Worm (Caenorhabditis elegans): ENCODE results near the gene ZK218.7.

- no peak for TF ChIP-seq sdz-12 (GFP tag; optimal IDR thresholded peaks at IDR 0.05)
- TF ChIP-seq pqm-1 (tag; optimal IDR thresholded peaks at IDR 0.05) = no peak
- no peak for TF ChIP-seq egl-27 (tag; optimal IDR thresholded peaks at IDR 0.05)
- no peak for TF ChIP-seq unc-62 (GFP tag; optimal IDR thresholded peaks at IDR 0.05 in 1 of 2)
- no peak for TF ChIP-seq unc-62 (tag; optimal IDR thresholded peaks at IDR 0.05)
- TF ChIP-seq nhr-28 (tag; optimal IDR thresholded peaks at IDR 0.05) = no peak
- no peak for TF ChIP-seq duxl-1 (tag; optimal IDR thresholded peaks at IDR 0.05; ENCODE audit: poor library complexity)
- no peak for TF ChIP-seq aly-2 (tag; optimal IDR thresholded peaks at IDR 0.05)
- no peak for TF ChIP-seq rbr-2 (tag; optimal IDR thresholded peaks at IDR 0.05)
- TF ChIP-seq R02D3.7 (tag; optimal IDR thresholded peaks at IDR 0.05) = no peak
- TF ChIP-seq tag-97 (GFP tag; IDR thresholded peaks at IDR 0.05) = no peak
- no peak for TF ChIP-seq nhr-111 (GFP tag; optimal IDR thresholded peaks at IDR 0.05)
- no peak for TF ChIP-seq mep-1 (tag; optimal IDR thresholded peaks at IDR 0.05)
- no peak for TF ChIP-seq lin-13 (GFP tag; optimal IDR thresholded peaks at IDR 0.05)
- no peak for TF ChIP-seq lsy-2 (tag; optimal IDR thresholded peaks at IDR 0.05)
Observed at ce11 chrV:17066634-17067033, 38.9 kb upstream of the ZK218.7 start.
